Fruit fly (Drosophila melanogaster) whole organism, embryonic: Measurements from ENCODE around the gene fwd.

Experiments used
- ATbp ChIP-seq: fragments of 200-800 bp; sonication (Bioruptor generic); optimal IDR thresholded peaks from 2 replicates; lab custom pipeline; 2017; ENCODE audit warnings: missing biosample characterization, mild to moderate bottlenecking, missing genetic modification characterization, missing genetic modification reagents
- Abd-B ChIP-seq: fragments of 200-800 bp; sonication (Bioruptor generic); optimal IDR thresholded peaks from 2 replicates; lab custom pipeline; 2018; ENCODE audit warnings: missing biosample characterization, mild to moderate bottlenecking, missing genetic modification characterization, moderate library complexity
- Atf6 ChIP-seq: fragments of 200-800 bp; sonication (Bioruptor generic); IDR thresholded peaks from 2 replicates; pipeline ENCODE4 v1.3.6; 2022; ENCODE audit warnings: missing biosample characterization, missing genetic modification characterization
- CG10267 ChIP-seq: fragments of 200-800 bp; sonication (Bioruptor generic); optimal IDR thresholded peaks from 2 replicates; lab custom pipeline; 2018; ENCODE audit warnings: missing biosample characterization, mild to moderate bottlenecking, missing genetic modification characterization, moderate library complexity
- CG10543 ChIP-seq: fragments of 200-800 bp; sonication (Bioruptor generic); optimal IDR thresholded peaks from 3 replicates; lab custom pipeline; 2017; ENCODE audit warnings: missing biosample characterization, mild to moderate bottlenecking, missing genetic modification characterization, moderate library complexity
- CG10979 ChIP-seq: fragments of 200-800 bp; sonication (Bioruptor generic); optimal IDR thresholded peaks from 2 replicates; lab custom pipeline; 2018; ENCODE audit warnings: missing biosample characterization, mild to moderate bottlenecking, missing genetic modification characterization, moderate library complexity
- CG13424 ChIP-seq: fragments of 200-800 bp; sonication (Bioruptor generic); optimal IDR thresholded peaks from 2 replicates; lab custom pipeline; 2019; ENCODE audit warnings: missing biosample characterization, mild to moderate bottlenecking, missing genetic modification characterization, moderate library complexity
- CG13894 ChIP-seq: fragments of 200-800 bp; sonication (Bioruptor generic); optimal IDR thresholded peaks from 3 replicates; lab custom pipeline; 2018; ENCODE audit warnings: missing biosample characterization, mild to moderate bottlenecking, missing genetic modification characterization, moderate library complexity
- CG14965 ChIP-seq: fragments of 200-800 bp; sonication (Bioruptor generic); optimal IDR thresholded peaks from 2 replicates; lab custom pipeline; 2016; ENCODE audit warnings: missing biosample characterization, missing genetic modification characterization, borderline replicate concordance
- CG15696 ChIP-seq: fragments of 200-800 bp; sonication (Bioruptor generic); optimal IDR thresholded peaks from 2 replicates; lab custom pipeline; 2019; ENCODE audit warnings: missing biosample characterization, mild to moderate bottlenecking, missing genetic modification characterization, moderate library complexity
- CG1603 ChIP-seq: fragments of 200-800 bp; sonication (Bioruptor generic); optimal IDR thresholded peaks from 2 replicates; lab custom pipeline; 2019; ENCODE audit warnings: missing biosample characterization, mild to moderate bottlenecking, missing genetic modification characterization, moderate library complexity
- CG16813 ChIP-seq: fragments of 200-800 bp; sonication (Bioruptor generic); IDR thresholded peaks from 3 replicates; pipeline ENCODE4 v1.3.6; 2022; ENCODE audit warnings: missing biosample characterization, missing genetic modification characterization; ENCODE audit not compliant: partially characterized antibody
- CG17568 ChIP-seq: fragments of 200-800 bp; sonication (Bioruptor generic); optimal IDR thresholded peaks from 2 replicates; lab custom pipeline; 2018; ENCODE audit warnings: missing biosample characterization, mild to moderate bottlenecking, missing genetic modification characterization, moderate library complexity
- CG2202 ChIP-seq: fragments of 200-800 bp; sonication (Bioruptor generic); optimal IDR thresholded peaks from 2 replicates; lab custom pipeline; 2018; ENCODE audit warnings: missing biosample characterization, mild to moderate bottlenecking, missing genetic modification characterization
- CG30403 ChIP-seq: fragments of 200-800 bp; sonication (Bioruptor generic); optimal IDR thresholded peaks from 3 replicates; lab custom pipeline; 2016; ENCODE audit warnings: missing biosample characterization, missing genetic modification characterization
- CG3065 ChIP-seq: fragments of 200-800 bp; sonication (Bioruptor generic); optimal IDR thresholded peaks from 2 replicates; lab custom pipeline; 2016; ENCODE audit warnings: missing biosample characterization, missing genetic modification characterization
- CG3847 ChIP-seq: fragments of 200-800 bp; sonication (Bioruptor generic); IDR thresholded peaks from 2 replicates; pipeline ENCODE4 v1.3.6; 2022; ENCODE audit warnings: missing biosample characterization, missing genetic modification characterization
- CG43689 ChIP-seq: fragments of 200-800 bp; sonication (Bioruptor generic); IDR thresholded peaks from 2 replicates; pipeline ENCODE4 v1.3.6; 2022; ENCODE audit warnings: missing biosample characterization, missing genetic modification characterization
- CG4820 ChIP-seq: fragments of 200-800 bp; sonication (Bioruptor generic); optimal IDR thresholded peaks from 3 replicates; lab custom pipeline; 2016; ENCODE audit warnings: missing biosample characterization, missing genetic modification characterization
- CG6689 ChIP-seq: fragments of 200-800 bp; sonication (Bioruptor generic); IDR thresholded peaks from 2 replicates; pipeline ENCODE4 v1.3.6; 2022; ENCODE audit warnings: missing biosample characterization, missing genetic modification characterization
- CG6854 ChIP-seq: fragments of 200-800 bp; sonication (Bioruptor generic); optimal IDR thresholded peaks from 3 replicates; lab custom pipeline; 2017; ENCODE audit warnings: missing biosample characterization, mild to moderate bottlenecking, missing genetic modification characterization
- CG7928 ChIP-seq: fragments of 200-800 bp; sonication (Bioruptor generic); optimal IDR thresholded peaks from 2 replicates; lab custom pipeline; 2017; ENCODE audit warnings: missing biosample characterization, mild to moderate bottlenecking, missing genetic modification characterization
- E2f1 ChIP-seq: fragments of 200-800 bp; sonication (Bioruptor generic); IDR thresholded peaks from 2 replicates; pipeline ENCODE4 v1.3.6; 2022; ENCODE audit warnings: missing biosample characterization, missing genetic modification characterization
- Elba2 ChIP-seq: fragments of 200-800 bp; sonication (Bioruptor generic); optimal IDR thresholded peaks from 3 replicates; lab custom pipeline; 2016; ENCODE audit warnings: missing biosample characterization, missing genetic modification characterization
- GATAe ChIP-seq: fragments of 200-800 bp; sonication (Bioruptor generic); conservative IDR thresholded peaks from 2 replicates; pipeline ENCODE4 v1.3.6; 2022; ENCODE audit warnings: missing biosample characterization, missing genetic modification characterization
- Gug ChIP-seq: fragments of 200-800 bp; sonication (Bioruptor generic); IDR thresholded peaks from 4 replicates; pipeline ENCODE4 v1.3.6; 2022; ENCODE audit warnings: missing biosample characterization, missing genetic modification characterization
- Max ChIP-seq: fragments of 200-800 bp; sonication (Bioruptor generic); optimal IDR thresholded peaks from 2 replicates; lab custom pipeline; 2016; ENCODE audit warnings: missing biosample characterization, mild to moderate bottlenecking, missing genetic modification characterization
- Meics ChIP-seq: fragments of 200-800 bp; sonication (Bioruptor generic); optimal IDR thresholded peaks from 2 replicates; lab custom pipeline; 2017; ENCODE audit warnings: missing biosample characterization, mild to moderate bottlenecking, missing genetic modification characterization
- Myb ChIP-seq: fragments of 200-800 bp; sonication (Bioruptor generic); optimal IDR thresholded peaks from 2 replicates; lab custom pipeline; 2016; ENCODE audit warnings: missing biosample characterization, missing genetic modification characterization
- NfI ChIP-seq: fragments of 200-800 bp; sonication (Bioruptor generic); optimal IDR thresholded peaks from 3 replicates; lab custom pipeline; 2018; ENCODE audit warnings: missing biosample characterization, mild to moderate bottlenecking, missing genetic modification characterization, moderate library complexity
- Optix ChIP-seq: fragments of 200-800 bp; sonication (Bioruptor generic); IDR thresholded peaks from 3 replicates; pipeline ENCODE4 v1.3.6; 2022; ENCODE audit warnings: missing biosample characterization, missing genetic modification characterization
- Rx ChIP-seq: fragments of 200-800 bp; sonication (Bioruptor generic); IDR thresholded peaks from 2 replicates; pipeline ENCODE4 v1.3.6; 2022; ENCODE audit warnings: missing biosample characterization, missing genetic modification characterization
- Sin3A ChIP-seq: fragments of >200 bp; optimal IDR thresholded peaks from 2 replicates; lab custom pipeline; 2018
- Usf ChIP-seq: fragments of 200-800 bp; sonication (Bioruptor generic); optimal IDR thresholded peaks from 2 replicates; lab custom pipeline; 2017; ENCODE audit warnings: missing genotype, missing biosample characterization, missing genetic modification characterization
- Xbp1 ChIP-seq: fragments of 200-800 bp; sonication (Bioruptor generic); optimal IDR thresholded peaks from 3 replicates; lab custom pipeline; 2016; ENCODE audit warnings: missing biosample characterization, mild to moderate bottlenecking, missing genetic modification characterization
- ase ChIP-seq: fragments of 200-800 bp; sonication (Bioruptor generic); IDR thresholded peaks from 3 replicates; pipeline ENCODE4 v1.3.6; 2022; ENCODE audit warnings: missing biosample characterization, missing genetic modification characterization
- cad ChIP-seq: fragments of >200 bp; optimal IDR thresholded peaks from 2 replicates; lab custom pipeline; 2017; ENCODE audit warnings: missing biosample characterization, missing genetic modification characterization
- crol ChIP-seq: fragments of 200-800 bp; sonication (Bioruptor generic); IDR thresholded peaks from 2 replicates; pipeline ENCODE4 v1.3.6; 2022; ENCODE audit warnings: missing biosample characterization, missing genetic modification characterization
- dm ChIP-seq: fragments of 200-800 bp; sonication (Bioruptor generic); optimal IDR thresholded peaks from 3 replicates; lab custom pipeline; 2016; ENCODE audit warnings: missing biosample characterization, missing genetic modification characterization
- grn ChIP-seq: fragments of 200-800 bp; sonication (Bioruptor generic); optimal IDR thresholded peaks from 3 replicates; lab custom pipeline; 2017; ENCODE audit warnings: missing biosample characterization, missing genetic modification characterization
- gro ChIP-seq: fragments of 200-800 bp; sonication (Bioruptor generic); optimal IDR thresholded peaks from 2 replicates; lab custom pipeline; 2016; ENCODE audit warnings: missing biosample characterization, missing genetic modification characterization
- hb ChIP-seq: fragments of 200-800 bp; sonication (Bioruptor generic); IDR thresholded peaks from 3 replicates; pipeline ENCODE4 v1.3.6; 2022; ENCODE audit warnings: missing biosample characterization, missing genetic modification characterization; ENCODE audit not compliant: partially characterized antibody
- hth ChIP-seq: fragments of >200 bp; optimal IDR thresholded peaks from 2 replicates; lab custom pipeline; 2017; ENCODE audit warnings: inconsistent platforms
- mam ChIP-seq: fragments of 200-800 bp; sonication (Bioruptor generic); optimal IDR thresholded peaks from 3 replicates; lab custom pipeline; 2016; ENCODE audit warnings: missing biosample characterization, missing genetic modification characterization
- mirr ChIP-seq: fragments of 200-800 bp; sonication (Bioruptor generic); optimal IDR thresholded peaks from 3 replicates; lab custom pipeline; 2018; ENCODE audit warnings: missing biosample characterization, mild to moderate bottlenecking, missing genetic modification characterization
- onecut ChIP-seq: fragments of 200-800 bp; sonication (Bioruptor generic); IDR thresholded peaks from 2 replicates; pipeline ENCODE4 v1.3.6; 2022; ENCODE audit warnings: missing biosample characterization, missing genetic modification characterization
- pnt ChIP-seq: fragments of 200-800 bp; sonication (Bioruptor generic); optimal IDR thresholded peaks from 3 replicates; lab custom pipeline; 2016; ENCODE audit warnings: missing biosample characterization, missing genetic modification characterization
- repo ChIP-seq: fragments of 200-800 bp; sonication (Bioruptor generic); optimal IDR thresholded peaks from 2 replicates; lab custom pipeline; 2016; ENCODE audit warnings: missing biosample characterization, missing genetic modification characterization
- sim ChIP-seq: fragments of 200-800 bp; sonication (Bioruptor generic); IDR thresholded peaks from 2 replicates; pipeline ENCODE4 v1.3.6; 2022; ENCODE audit warnings: missing biosample characterization, missing genetic modification characterization
- unpg ChIP-seq: fragments of 200-800 bp; sonication (Bioruptor generic); optimal IDR thresholded peaks from 3 replicates; lab custom pipeline; 2018; ENCODE audit warnings: missing biosample characterization, mild to moderate bottlenecking, missing genetic modification characterization, moderate library complexity
- zen ChIP-seq: fragments of 200-800 bp; sonication (Bioruptor generic); optimal IDR thresholded peaks from 3 replicates; lab custom pipeline; 2018; ENCODE audit warnings: missing biosample characterization, mild to moderate bottlenecking, missing genetic modification characterization, moderate library complexity

The fwd gene

dm6 chr3L:350651-351228 is 31.1 kb upstream of the fwd start (continued):
- peak; percentile 64 for TF ChIP-seq CG13424 (tag; lab: Kevin White, UChicago)
- peak; percentile 0 for TF ChIP-seq CG6854 (GFP tag; lab: Kevin White, UChicago)
- TF ChIP-seq pnt: peak; percentile 17
- TF ChIP-seq CG1603: no peak
- no peak for TF ChIP-seq CG7928 (GFP tag; lab: Kevin White, UChicago)
- TF ChIP-seq CG10267 (tag; lab: Kevin White, UChicago): peak; percentile 76
- TF ChIP-seq CG15696 (tag; lab: Kevin White, UChicago): peak; percentile 13
- TF ChIP-seq repo: no peak
- TF ChIP-seq CG17568: no peak
- TF ChIP-seq Meics: peak; percentile 71
- peak; percentile 82 for TF ChIP-seq Atf6 (GFP tag; lab: Robert Waterston, UW)
- peak; percentile 49; the same call in 1 of the 4 replicates for TF ChIP-seq Gug
- peak; percentile 76 for TF ChIP-seq mam
- no peak for TF ChIP-seq CG16813 (GFP tag; lab: Robert Waterston, UW)
- peak; percentile 43 for TF ChIP-seq NfI (GFP tag; lab: Kevin White, UChicago)
- TF ChIP-seq Abd-B (GFP tag; lab: Kevin White, UChicago): peak; percentile 26
- peak; percentile 82 for TF ChIP-seq CG10979
- no peak for TF ChIP-seq CG14965
- TF ChIP-seq CG3065: no peak
- peak; percentile 22 for TF ChIP-seq dm (GFP tag; lab: Kevin White, UChicago)
- TF ChIP-seq hth: no peak
- peak; percentile 69; the same call in 2 of the 3 replicates for TF ChIP-seq ase
- TF ChIP-seq CG6689 (GFP tag; lab: Robert Waterston, UW): peak; percentile 87
- 0 out of 2 replicates have a peak, but pooled peaks have one; percentile 45 for TF ChIP-seq sim
- TF ChIP-seq CG2202 (tag; lab: Kevin White, UChicago): peak; percentile 15
- TF ChIP-seq Xbp1 (GFP tag; lab: Kevin White, UChicago): peak; percentile 72
- TF ChIP-seq Optix: no peak
- TF ChIP-seq unpg: peak; percentile 76
- no peak for TF ChIP-seq Elba2
- peak; percentile 52 for TF ChIP-seq zen
- peak; percentile 75 for TF ChIP-seq CG30403 (GFP tag; lab: Kevin White, UChicago)
- TF ChIP-seq CG13894: peak; percentile 59
- TF ChIP-seq gro (GFP tag; lab: Kevin White, UChicago): peak; percentile 64
- peak; percentile 8 for TF ChIP-seq ATbp (GFP tag; lab: Kevin White, UChicago)
- no peak for TF ChIP-seq Usf (GFP tag; lab: Kevin White, UChicago)
- peak; percentile 13 for TF ChIP-seq Myb (GFP tag; lab: Kevin White, UChicago)
- TF ChIP-seq crol (GFP tag; lab: Robert Waterston, UW): no peak
- peak; percentile 59 for TF ChIP-seq CG4820
- TF ChIP-seq mirr: peak; percentile 8
- TF ChIP-seq cad (GFP tag; lab: Kevin White, UChicago): no peak
- TF ChIP-seq CG3847 (GFP tag; lab: Robert Waterston, UW): peak; percentile 45; the same call in 1 of the 2 replicates
- TF ChIP-seq E2f1: peak; percentile 85
- TF ChIP-seq CG10543 (GFP tag; lab: Kevin White, UChicago): no peak
- TF ChIP-seq Rx (GFP tag; lab: Robert Waterston, UW): peak; percentile 55; the same call in 1 of the 2 replicates
- TF ChIP-seq CG43689: peak; percentile 63
- no peak for TF ChIP-seq onecut (GFP tag; lab: Robert Waterston, UW)
- no peak for TF ChIP-seq grn
- peak; percentile 81 for TF ChIP-seq GATAe
- no peak for TF ChIP-seq Sin3A (lab: Kevin White, UChicago)
- TF ChIP-seq hb (GFP tag; lab: Robert Waterston, UW): no peak
- TF ChIP-seq Max (GFP tag; lab: Kevin White, UChicago): peak; percentile 36
